Worm (Caenorhabditis elegans) whole organism, late embryonic: ENCODE data around the gene T01D3.6.

Experiments
- K02D7.2 ChIP-seq: sonication (generic microtip); optimal IDR thresholded peaks from 2 replicates; lab custom pipeline; 2017; ENCODE audit warnings: mild to moderate bottlenecking, missing genetic modification characterization, missing compliant biosample characterization
- Y22D7AL.16 ChIP-seq: sonication (generic microtip); optimal IDR thresholded peaks from 2 replicates; lab custom pipeline; 2016; ENCODE audit warnings: missing genetic modification characterization, missing compliant biosample characterization
- ceh-22 ChIP-seq: sonication (generic microtip); optimal IDR thresholded peaks from 2 replicates; lab custom pipeline; 2017; ENCODE audit warnings: missing biosample characterization, missing genetic modification characterization
- ceh-24 ChIP-seq: sonication (generic microtip); optimal IDR thresholded peaks from 2 replicates; lab custom pipeline; 2016; ENCODE audit warnings: mild to moderate bottlenecking, missing genetic modification characterization, missing compliant biosample characterization
- ceh-30 ChIP-seq: fragments of 150-350 bp; optimal IDR thresholded peaks from 2 replicates; lab custom pipeline; 2014; ENCODE audit warnings: missing biosample characterization, missing genetic modification characterization
- ceh-31 ChIP-seq: sonication (generic microtip); optimal IDR thresholded peaks from 2 replicates; lab custom pipeline; 2016; ENCODE audit warnings: missing genetic modification characterization, missing compliant biosample characterization
- ceh-34 ChIP-seq: sonication (generic microtip); optimal IDR thresholded peaks from 2 replicates; lab custom pipeline; 2016; ENCODE audit warnings: mild to moderate bottlenecking, missing genetic modification characterization, missing compliant biosample characterization
- ceh-48 ChIP-seq: sonication (generic microtip); optimal IDR thresholded peaks from 2 replicates; lab custom pipeline; 2016; ENCODE audit warnings: missing genetic modification characterization, inconsistent platforms, missing compliant biosample characterization
- ceh-6 ChIP-seq: fragments of 200-800 bp; sonication (Bioruptor generic); optimal IDR thresholded peaks from 2 replicates; lab custom pipeline; 2018; ENCODE audit warnings: mild to moderate bottlenecking, missing genetic modification characterization, missing compliant biosample characterization
- elt-4 ChIP-seq: sonication (generic microtip); optimal IDR thresholded peaks from 2 replicates; lab custom pipeline; 2016; ENCODE audit warnings: missing genetic modification characterization, missing compliant biosample characterization
- ets-4 ChIP-seq: sonication (generic microtip); optimal IDR thresholded peaks from 2 replicates; lab custom pipeline; 2016; ENCODE audit warnings: missing genetic modification characterization, missing compliant biosample characterization
- eyg-1 ChIP-seq: sonication (generic microtip); optimal IDR thresholded peaks from 2 replicates; lab custom pipeline; 2016; ENCODE audit warnings: missing genotype, missing genetic modification characterization, missing compliant biosample characterization
- fkh-10 ChIP-seq: fragments of 150-350 bp; optimal IDR thresholded peaks from 2 replicates; lab custom pipeline; 2014; ENCODE audit warnings: missing biosample characterization, missing genetic modification reagents, missing genetic modification characterization
- gmeb-2 ChIP-seq: sonication (generic microtip); optimal IDR thresholded peaks from 2 replicates; lab custom pipeline; 2016; ENCODE audit warnings: missing genetic modification characterization, inconsistent platforms, missing compliant biosample characterization
- hlh-13 ChIP-seq: fragments of 200-800 bp; sonication (Bioruptor generic); optimal IDR thresholded peaks from 2 replicates; lab custom pipeline; 2018; ENCODE audit warnings: mild to moderate bottlenecking, missing genetic modification characterization, missing compliant biosample characterization
- hlh-15 ChIP-seq: sonication (generic microtip); optimal IDR thresholded peaks from 2 replicates; lab custom pipeline; 2016; ENCODE audit warnings: missing genetic modification characterization, missing compliant biosample characterization
- lim-6 ChIP-seq: sonication (generic microtip); optimal IDR thresholded peaks from 2 replicates; lab custom pipeline; 2016; ENCODE audit warnings: missing genetic modification characterization, missing compliant biosample characterization
- mec-3 ChIP-seq: sonication (generic microtip); optimal IDR thresholded peaks from 2 replicates; lab custom pipeline; 2016; ENCODE audit warnings: borderline replicate concordance, missing genetic modification characterization, missing compliant biosample characterization
- nhr-11 ChIP-seq: fragments of 150-350 bp; optimal IDR thresholded peaks from 2 replicates; lab custom pipeline; 2014; ENCODE audit warnings: missing biosample characterization, missing genetic modification characterization
- nhr-232 ChIP-seq: sonication (generic microtip); optimal IDR thresholded peaks from 2 replicates; lab custom pipeline; 2016; ENCODE audit warnings: missing genetic modification characterization, missing compliant biosample characterization
- odd-2 ChIP-seq: sonication (generic microtip); optimal IDR thresholded peaks from 2 replicates; lab custom pipeline; 2017; ENCODE audit warnings: antibody characterized with exemption, mild to moderate bottlenecking, missing genetic modification characterization, missing compliant biosample characterization
- pag-3 ChIP-seq: sonication (generic microtip); optimal IDR thresholded peaks from 2 replicates; lab custom pipeline; 2016; ENCODE audit warnings: missing compliant biosample characterization, missing genetic modification characterization, borderline replicate concordance
- pax-1 ChIP-seq: fragments of 150-350 bp; optimal IDR thresholded peaks from 2 replicates; lab custom pipeline; 2014; ENCODE audit warnings: missing biosample characterization, missing genetic modification characterization
- pha-2 ChIP-seq: sonication (generic microtip); optimal IDR thresholded peaks from 2 replicates; lab custom pipeline; 2017; ENCODE audit warnings: mild to moderate bottlenecking, missing genetic modification characterization, missing compliant biosample characterization
- ref-2 ChIP-seq: sonication (generic microtip); optimal IDR thresholded peaks from 2 replicates; lab custom pipeline; 2016; ENCODE audit warnings: missing genetic modification characterization, missing compliant biosample characterization
- sox-2 ChIP-seq: fragments of 200-800 bp; sonication (Bioruptor generic); IDR thresholded peaks from 2 replicates; pipeline ENCODE4 v1.3.6; 2022; ENCODE audit warnings: missing genetic modification reagents, missing genetic modification characterization, missing compliant biosample characterization
- tbx-2 ChIP-seq: sonication (generic microtip); optimal IDR thresholded peaks from 2 replicates; lab custom pipeline; 2016; ENCODE audit warnings: missing genetic modification characterization, missing compliant biosample characterization
- tbx-7 ChIP-seq: sonication (generic microtip); optimal IDR thresholded peaks from 2 replicates; lab custom pipeline; 2016; ENCODE audit warnings: missing genotype, missing genetic modification characterization, missing compliant biosample characterization
- unc-3 ChIP-seq, 2 experiments: fragments of 200-800 bp in 1 of 2; sonication (Bioruptor generic) in 1 of 2; sonication (generic microtip) in 1 of 2; conservative IDR thresholded peaks in 1 of 2; optimal IDR thresholded peaks in 1 of 2; 2 replicates each; pipeline versions ENCODE4 v1.3.6 to Lab custom; 2016 to 2022; ENCODE audit warnings: missing compliant biosample characterization in 2 of 2, missing genetic modification characterization in 2 of 2, missing genetic modification reagents in 1 of 2
- unc-42 ChIP-seq: sonication (generic microtip); optimal IDR thresholded peaks from 2 replicates; lab custom pipeline; 2016; ENCODE audit warnings: missing genotype, missing genetic modification characterization, missing compliant biosample characterization
- unc-55 ChIP-seq: sonication (generic microtip); optimal IDR thresholded peaks from 2 replicates; lab custom pipeline; 2017; ENCODE audit warnings: missing biosample characterization, missing genetic modification reagents, missing genetic modification characterization
- zip-5 ChIP-seq: sonication (generic microtip); optimal IDR thresholded peaks from 2 replicates; lab custom pipeline; 2016; ENCODE audit warnings: missing genetic modification characterization, missing compliant biosample characterization
- ztf-16 ChIP-seq: sonication (generic microtip); optimal IDR thresholded peaks from 2 replicates; lab custom pipeline; 2017; ENCODE audit warnings: missing genetic modification characterization, missing compliant biosample characterization

The T01D3.6 gene

DNA sequence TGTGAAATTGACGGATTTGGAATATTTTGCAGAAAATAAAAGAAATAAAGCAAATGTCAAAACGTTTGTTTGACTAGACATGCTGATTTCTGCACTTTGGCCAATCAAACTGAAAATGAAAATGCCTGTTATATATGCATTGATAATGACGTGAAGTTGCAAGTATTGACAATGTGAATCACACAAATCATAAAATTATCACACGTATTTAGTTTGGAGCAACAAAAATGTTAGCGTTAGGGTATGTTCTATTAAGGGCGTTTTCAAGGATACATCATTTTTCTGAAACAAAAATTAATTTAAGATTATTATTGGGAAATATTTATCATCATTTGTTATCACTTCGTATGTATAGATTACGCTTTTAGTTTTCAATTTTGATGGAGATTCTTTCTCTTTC is 35.2 kb downstream of the T01D3.6 start, which contains the start of gene cld-9:
cld-9 (minus strand) TSS at position 81 of the 400 bp plus-strand sequence.
- TF ChIP-seq tbx-2 (tag; lab: Kevin White, UChicago), result no peak
- no peak for TF ChIP-seq fkh-10 (GFP tag; lab: Kevin White, UChicago)
- TF ChIP-seq pag-3 (tag; lab: Kevin White, UChicago), result no peak
- TF ChIP-seq unc-55 (GFP tag; lab: Kevin White, UChicago), result no peak
- TF ChIP-seq nhr-232 (tag; lab: Kevin White, UChicago), result no peak
- TF ChIP-seq nhr-11 (tag; lab: Kevin White, UChicago), result no peak
- no peak for TF ChIP-seq Y22D7AL.16 (tag; lab: Kevin White, UChicago)
- TF ChIP-seq pha-2 (tag; lab: Kevin White, UChicago), result no peak
- TF ChIP-seq ceh-24 (tag; lab: Kevin White, UChicago), result no peak
- TF ChIP-seq eyg-1, result no peak
- TF ChIP-seq zip-5 (tag; lab: Kevin White, UChicago), result no peak

DNA sequence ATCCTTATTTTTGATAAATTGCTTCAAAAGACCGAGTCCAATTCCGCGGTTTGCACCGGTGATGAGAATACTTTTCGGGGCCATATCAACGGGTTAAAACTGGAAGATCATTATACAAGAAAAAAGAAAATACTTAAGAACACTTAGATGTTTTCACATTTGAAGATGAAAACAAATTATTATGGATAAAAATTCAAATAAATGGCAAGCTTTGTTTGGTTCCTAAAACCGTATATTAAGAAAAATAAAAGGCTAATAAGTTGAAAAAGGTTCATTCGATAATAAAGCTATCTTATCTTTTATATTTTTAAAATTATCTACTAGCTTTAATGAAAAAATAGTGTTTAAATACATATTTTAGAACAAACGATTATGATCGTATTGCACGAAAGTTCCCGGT is 36.9 kb downstream of the T01D3.6 start, which contains the start of gene F20G2.1:
F20G2.1 (minus strand) TSS at position 101 of the 400 bp plus-strand sequence.
- no peak for TF ChIP-seq ceh-31 (tag; lab: Kevin White, UChicago)
- TF ChIP-seq hlh-13 (GFP tag; lab: Kevin White, UChicago), result no peak
- TF ChIP-seq mec-3 (tag; lab: Kevin White, UChicago), result no peak
- no peak for TF ChIP-seq K02D7.2 (tag; lab: Kevin White, UChicago)

DNA sequence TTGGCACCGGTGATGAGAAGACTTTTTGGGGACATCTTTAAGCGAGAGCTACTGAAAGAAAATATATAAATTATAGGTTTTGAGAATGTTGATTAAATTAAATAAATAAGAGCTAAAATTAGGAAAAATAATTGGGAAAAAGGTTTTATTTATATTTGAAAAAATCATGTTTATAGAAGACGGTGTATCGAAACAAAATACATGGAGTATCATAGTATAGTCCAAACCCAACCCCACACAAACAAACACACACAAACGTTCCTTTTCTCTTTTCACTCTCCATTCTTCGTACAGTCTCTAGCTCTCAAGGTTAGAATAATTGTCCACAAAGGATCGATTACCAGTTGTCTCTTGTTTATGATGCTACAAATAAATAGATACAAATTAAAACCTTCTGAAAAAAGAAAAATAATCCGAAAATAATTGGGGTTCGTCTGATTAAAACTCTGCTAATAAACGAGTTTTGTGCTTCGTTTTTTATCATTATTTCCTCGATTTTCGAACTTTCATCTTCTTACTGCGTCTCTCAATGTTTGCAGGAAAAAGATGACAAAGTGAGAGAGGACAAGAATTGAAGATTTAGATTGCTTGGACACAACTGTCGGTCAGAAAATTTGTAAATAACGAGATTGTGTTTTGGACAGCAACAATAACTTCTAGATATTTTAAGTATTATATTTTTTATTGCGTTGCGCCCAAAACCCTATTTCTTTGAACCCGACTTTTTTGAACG is 39.9 kb downstream of the T01D3.6 start, which contains the start of gene F20G2.2:
F20G2.2 (minus strand) TSS at position 51 of the 733 bp plus-strand sequence.
- no peak for TF ChIP-seq sox-2
- TF ChIP-seq gmeb-2, result no peak
- no peak for TF ChIP-seq pax-1 (tag; lab: Kevin White, UChicago)
- no peak for TF ChIP-seq mec-3 (tag; lab: Kevin White, UChicago)
- TF ChIP-seq elt-4, result no peak
- TF ChIP-seq ceh-30, result no peak
- TF ChIP-seq tbx-2 (tag; lab: Kevin White, UChicago), result no peak

DNA sequence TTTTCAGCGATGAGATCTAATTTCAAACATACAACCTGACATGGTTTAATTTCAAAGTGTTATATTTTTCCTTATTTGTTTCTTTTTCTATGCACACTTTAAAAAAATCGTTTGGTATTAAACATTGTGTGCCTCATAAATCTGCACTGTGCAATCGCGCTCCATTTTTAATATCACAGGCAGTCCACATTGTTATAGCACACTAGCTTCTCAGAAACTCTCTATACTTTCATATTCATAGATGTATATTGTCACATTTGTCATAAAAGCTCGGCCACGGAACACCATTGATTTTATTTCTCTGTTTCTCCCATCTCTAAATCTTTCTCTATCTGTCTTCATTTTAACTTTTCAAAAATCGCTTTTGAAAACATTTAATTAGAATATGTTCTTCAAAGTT is 40.7 kb downstream of the T01D3.6 start:
- TF ChIP-seq ceh-48 (tag; lab: Kevin White, UChicago) (peak; percentile 22), unc-55 (GFP tag; lab: Kevin White, UChicago) (peak; percentile 9), tbx-7 (tag; lab: Kevin White, UChicago) (no peak), unc-42 (tag; lab: Kevin White, UChicago) (peak; percentile 11)

DNA sequence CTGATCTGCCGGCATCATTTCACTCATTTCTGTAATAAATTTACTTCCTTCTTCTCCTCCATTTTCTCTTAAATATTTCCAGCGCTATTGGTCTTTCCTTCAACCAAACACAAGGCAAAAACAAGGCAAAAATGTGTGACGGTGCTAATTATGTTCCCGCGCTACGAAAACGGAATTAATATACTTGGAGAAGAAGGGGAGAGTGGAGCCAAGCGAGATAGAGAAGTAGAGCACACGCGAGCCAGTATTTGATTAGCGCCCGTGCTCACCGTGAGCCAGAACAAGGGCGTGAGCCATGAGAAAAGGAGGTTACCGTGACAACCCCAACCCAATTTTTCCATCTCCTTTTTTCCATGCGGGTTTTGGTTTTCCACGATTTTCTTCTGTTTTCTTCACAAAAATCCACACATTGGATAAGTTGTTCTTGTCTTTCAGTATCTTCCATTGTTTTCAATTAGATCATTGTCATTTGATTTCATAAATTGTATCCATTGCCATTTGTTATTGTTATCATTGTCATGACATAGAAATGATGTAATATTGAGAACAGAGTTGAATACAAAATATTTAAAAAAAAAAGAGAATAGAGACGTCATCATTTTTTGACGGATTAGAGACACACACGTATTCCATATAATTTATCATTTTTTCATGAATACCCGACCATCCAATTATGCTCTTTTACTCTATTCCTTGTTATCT is 46.0 kb downstream of the T01D3.6 start, which contains the start of gene F20G2.6:
F20G2.6 (plus strand) TSS at position 652 of the 702 bp plus-strand sequence.
- TF ChIP-seq eyg-1 (no peak), nhr-232 (tag; lab: Kevin White, UChicago) (no peak), ceh-22 (tag; lab: Kevin White, UChicago) (no peak), hlh-15 (tag; lab: Kevin White, UChicago) (no peak)

DNA sequence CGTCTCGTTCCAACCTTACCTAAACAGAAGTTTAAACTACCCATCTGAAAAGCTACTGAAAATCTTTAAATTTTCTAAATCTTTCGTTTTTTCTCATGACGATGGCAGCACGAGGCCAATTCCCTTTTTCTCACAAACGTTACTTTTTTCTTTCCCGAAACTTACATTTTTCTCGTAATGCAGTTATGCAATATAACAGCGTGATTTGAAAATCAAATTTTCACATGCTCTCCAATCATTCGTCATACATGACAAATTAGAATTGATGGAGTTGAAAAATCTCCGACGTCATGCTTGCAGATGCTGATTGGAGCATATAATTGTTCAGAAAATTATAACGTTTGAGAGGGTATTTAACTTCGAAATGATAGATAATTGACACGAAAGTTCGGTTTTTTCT is 47.1 kb downstream of the T01D3.6 start:
- TF ChIP-seq lim-6 (tag; lab: Kevin White, UChicago), result no peak
- TF ChIP-seq ceh-48 (tag; lab: Kevin White, UChicago), result no peak
- no peak for TF ChIP-seq nhr-11 (tag; lab: Kevin White, UChicago)
- TF ChIP-seq ztf-16, result no peak
- TF ChIP-seq ceh-34 (tag; lab: Kevin White, UChicago), result no peak
- TF ChIP-seq unc-42 (tag; lab: Kevin White, UChicago), result no peak
- TF ChIP-seq unc-3 (GFP tag; conservative IDR thresholded peaks at IDR 0.05; lab: Robert Waterston, UW), result no peak
- no peak for TF ChIP-seq unc-3 (tag; optimal IDR thresholded peaks at IDR 0.05; lab: Kevin White, UChicago)
- no peak for TF ChIP-seq ets-4 (tag; lab: Kevin White, UChicago)
- TF ChIP-seq ref-2 (tag; lab: Kevin White, UChicago), result no peak
- no peak for TF ChIP-seq eyg-1
- no peak for TF ChIP-seq unc-55 (GFP tag; lab: Kevin White, UChicago)
- TF ChIP-seq odd-2 (tag; lab: Kevin White, UChicago), result no peak
- no peak for TF ChIP-seq ceh-31 (tag; lab: Kevin White, UChicago)
- TF ChIP-seq ceh-6 (GFP tag; lab: Kevin White, UChicago), result no peak
